Worm (Caenorhabditis elegans) whole organism, mixed stage, embryonic: ENCODE results near the gene sru-18.
A peak's percentile ranks its signal among the peaks of the same experiment; 100 is the strongest.

ENCODE experiments used
- M03D4.4 ChIP-seq: sonication (generic microtip); optimal IDR thresholded peaks from 2 replicates; lab custom pipeline; 2017; ENCODE audit warnings: mild to moderate bottlenecking, missing genetic modification characterization, missing compliant biosample characterization
- bed-3 ChIP-seq: fragments of 200-800 bp; sonication (Bioruptor generic); optimal IDR thresholded peaks from 3 replicates; lab custom pipeline; 2018; ENCODE audit warnings: mild to moderate bottlenecking, missing genetic modification characterization, moderate library complexity, missing compliant biosample characterization
- blmp-1 ChIP-seq: fragments of 150-350 bp; optimal IDR thresholded peaks from 2 replicates; lab custom pipeline; 2014; ENCODE audit warnings: missing biosample characterization, missing genetic modification characterization
- ceh-39 ChIP-seq: fragments of 150-350 bp; optimal IDR thresholded peaks from 2 replicates; lab custom pipeline; 2014; ENCODE audit warnings: missing biosample characterization, missing genetic modification characterization
- ceh-43 ChIP-seq: fragments of 200-800 bp; sonication (Bioruptor generic); optimal IDR thresholded peaks from 2 replicates; lab custom pipeline; 2018; ENCODE audit warnings: mild to moderate bottlenecking, missing genetic modification characterization, moderate library complexity, missing compliant biosample characterization
- ceh-83 ChIP-seq: fragments of 200-800 bp; sonication (Bioruptor generic); optimal IDR thresholded peaks from 2 replicates; lab custom pipeline; 2018; ENCODE audit warnings: mild to moderate bottlenecking, missing genetic modification characterization, missing compliant biosample characterization
- ces-1 ChIP-seq: fragments of 150-350 bp; optimal IDR thresholded peaks from 2 replicates; lab custom pipeline; 2014; ENCODE audit warnings: missing biosample characterization, missing genetic modification reagents, missing genetic modification characterization
- cnd-1 ChIP-seq: fragments of 200-800 bp; sonication (Bioruptor generic); optimal IDR thresholded peaks from 2 replicates; lab custom pipeline; 2018; ENCODE audit warnings: mild to moderate bottlenecking, missing genetic modification characterization, missing compliant biosample characterization
- elt-3 ChIP-seq: fragments of 150-350 bp; optimal IDR thresholded peaks from 2 replicates; lab custom pipeline; 2014; ENCODE audit warnings: missing biosample characterization, missing genetic modification characterization
- flh-1 ChIP-seq: fragments of 200-800 bp; sonication (Bioruptor generic); optimal IDR thresholded peaks from 2 replicates; lab custom pipeline; 2018; ENCODE audit warnings: mild to moderate bottlenecking, missing genetic modification characterization, moderate library complexity, missing compliant biosample characterization
- ham-2 ChIP-seq: fragments of 200-800 bp; sonication (Bioruptor generic); optimal IDR thresholded peaks from 2 replicates; lab custom pipeline; 2018; ENCODE audit warnings: mild to moderate bottlenecking, missing genetic modification characterization, missing compliant biosample characterization
- hlh-1 ChIP-seq: fragments of 150-350 bp; optimal IDR thresholded peaks from 2 replicates; lab custom pipeline; 2014; ENCODE audit warnings: missing biosample characterization, missing genetic modification reagents, missing genetic modification characterization
- lin-13 ChIP-seq: fragments of 150-350 bp; optimal IDR thresholded peaks from 2 replicates; lab custom pipeline; 2014; ENCODE audit warnings: missing biosample characterization, missing genetic modification characterization
- lin-32 ChIP-seq: fragments of 200-800 bp; sonication (Bioruptor generic); optimal IDR thresholded peaks from 2 replicates; lab custom pipeline; 2018; ENCODE audit warnings: mild to moderate bottlenecking, missing genetic modification characterization, missing compliant biosample characterization
- lsy-2 ChIP-seq: fragments of 150-350 bp; optimal IDR thresholded peaks from 2 replicates; lab custom pipeline; 2014; ENCODE audit warnings: missing biosample characterization, missing genetic modification characterization
- mab-5 ChIP-seq: fragments of 150-350 bp; optimal IDR thresholded peaks from 2 replicates; lab custom pipeline; 2014; ENCODE audit warnings: missing biosample characterization, missing genetic modification characterization
- mep-1 ChIP-seq: fragments of 150-350 bp; optimal IDR thresholded peaks from 2 replicates; lab custom pipeline; 2017; ENCODE audit warnings: missing biosample characterization, missing genetic modification reagents, missing genetic modification characterization, inconsistent platforms
- mls-2 ChIP-seq: sonication (generic microtip); optimal IDR thresholded peaks from 2 replicates; lab custom pipeline; 2016; ENCODE audit warnings: mild to moderate bottlenecking, missing genetic modification characterization, moderate library complexity, missing compliant biosample characterization
- nhr-12 ChIP-seq: fragments of 150-350 bp; optimal IDR thresholded peaks from 2 replicates; lab custom pipeline; 2014; ENCODE audit warnings: missing biosample characterization, missing genetic modification characterization
- nhr-2 ChIP-seq: fragments of 150-350 bp; optimal IDR thresholded peaks from 2 replicates; lab custom pipeline; 2014; ENCODE audit warnings: missing biosample characterization, missing genetic modification characterization
- nhr-237 ChIP-seq: fragments of 150-350 bp; optimal IDR thresholded peaks from 2 replicates; lab custom pipeline; 2014; ENCODE audit warnings: missing biosample characterization, missing genetic modification characterization
- nhr-28 ChIP-seq: fragments of 150-350 bp; optimal IDR thresholded peaks from 2 replicates; lab custom pipeline; 2014; ENCODE audit warnings: missing biosample characterization, missing genetic modification characterization
- nhr-76 ChIP-seq: sonication (generic microtip); optimal IDR thresholded peaks from 2 replicates; lab custom pipeline; 2017; ENCODE audit warnings: missing biosample characterization, missing genetic modification characterization
- pha-4 ChIP-seq: fragments of 150-350 bp; optimal IDR thresholded peaks from 2 replicates; lab custom pipeline; 2018; ENCODE audit warnings: missing biosample characterization, missing genetic modification reagents, missing genetic modification characterization
- sem-2 ChIP-seq: fragments of 200-800 bp; sonication (Bioruptor generic); optimal IDR thresholded peaks from 2 replicates; lab custom pipeline; 2018; ENCODE audit warnings: mild to moderate bottlenecking, missing genetic modification characterization, missing compliant biosample characterization
- snpc-4 ChIP-seq: fragments of 150-350 bp; optimal IDR thresholded peaks from 2 replicates; lab custom pipeline; 2014; ENCODE audit warnings: missing biosample characterization, missing genetic modification characterization
- sptf-1 ChIP-seq: sonication (generic microtip); optimal IDR thresholded peaks from 2 replicates; lab custom pipeline; 2017; ENCODE audit warnings: mild to moderate bottlenecking, missing genetic modification characterization, moderate library complexity, missing compliant biosample characterization
- tbx-8 ChIP-seq: fragments of 200-800 bp; sonication (Bioruptor generic); optimal IDR thresholded peaks from 2 replicates; lab custom pipeline; 2018; ENCODE audit warnings: mild to moderate bottlenecking, missing genetic modification characterization, moderate library complexity, missing compliant biosample characterization
- unc-120 ChIP-seq: sonication (generic microtip); optimal IDR thresholded peaks from 2 replicates; lab custom pipeline; 2017; ENCODE audit warnings: missing genetic modification characterization, missing compliant biosample characterization; ENCODE audit not compliant: poor library complexity, severe bottlenecking
- unc-62 ChIP-seq: fragments of 150-350 bp; optimal IDR thresholded peaks from 2 replicates; lab custom pipeline; 2014; ENCODE audit warnings: missing biosample characterization, missing genetic modification reagents, missing genetic modification characterization
- zip-8 ChIP-seq: fragments of 150-350 bp; optimal IDR thresholded peaks from 2 replicates; lab custom pipeline; 2014; ENCODE audit warnings: missing biosample characterization, missing genetic modification characterization
- ztf-11 ChIP-seq: fragments of 150-350 bp; optimal IDR thresholded peaks from 2 replicates; lab custom pipeline; 2014; ENCODE audit warnings: missing biosample characterization, missing genetic modification characterization

sru-18 gene

ce11 chrIV:12525409-12525808, 23.4 kb downstream of the sru-18 start, which contains the start of gene eak-4:
TSS of gene eak-4 (minus strand) at chrIV:12525509.
- no peak for TF ChIP-seq nhr-237
- no peak for TF ChIP-seq blmp-1
- no peak for TF ChIP-seq nhr-2 (tag; lab: Kevin White, UChicago)
- TF ChIP-seq unc-62, result no peak
- no peak for TF ChIP-seq mab-5 (tag; lab: Kevin White, UChicago)
- no peak for TF ChIP-seq ces-1
- TF ChIP-seq lin-13, result no peak
- TF ChIP-seq ztf-11, result no peak
- TF ChIP-seq nhr-28 (tag; lab: Kevin White, UChicago), result no peak
- TF ChIP-seq snpc-4, result no peak
- no peak for TF ChIP-seq pha-4

ce11 chrIV:12527217-12527616, 25.2 kb downstream of the sru-18 start, which contains the start of gene F53B2.8:
TSS of gene F53B2.8 (minus strand) at chrIV:12527396.
- TF ChIP-seq nhr-12 (tag; lab: Kevin White, UChicago) (no peak), tbx-8 (GFP tag; lab: Kevin White, UChicago) (no peak), unc-120 (tag; lab: Kevin White, UChicago) (no peak), lsy-2 (tag; lab: Kevin White, UChicago) (no peak), mep-1 (tag; lab: Kevin White, UChicago) (no peak), unc-62 (no peak), ham-2 (no peak), hlh-1 (no peak)

ce11 chrIV:12531047-12531446, 29.0 kb downstream of the sru-18 start, which contains the start of gene F53B2.5:
TSS of gene F53B2.5 (minus strand) at chrIV:12531147.
- no peak for TF ChIP-seq nhr-76 (tag; lab: Kevin White, UChicago)
- TF ChIP-seq mab-5 (tag; lab: Kevin White, UChicago), result no peak
- no peak for TF ChIP-seq tbx-8 (GFP tag; lab: Kevin White, UChicago)
- no peak for TF ChIP-seq ceh-43 (GFP tag; lab: Kevin White, UChicago)
- TF ChIP-seq lin-32 (GFP tag; lab: Kevin White, UChicago), result no peak
- no peak for TF ChIP-seq snpc-4
- no peak for TF ChIP-seq lsy-2 (tag; lab: Kevin White, UChicago)
- TF ChIP-seq mls-2 (tag; lab: Kevin White, UChicago), result no peak
- no peak for TF ChIP-seq mep-1 (tag; lab: Kevin White, UChicago)
- TF ChIP-seq ceh-39 (tag; lab: Kevin White, UChicago), result no peak
- no peak for TF ChIP-seq ceh-83 (GFP tag; lab: Kevin White, UChicago)
- no peak for TF ChIP-seq nhr-2 (tag; lab: Kevin White, UChicago)
- TF ChIP-seq zip-8 (tag; lab: Kevin White, UChicago), result no peak

ce11 chrIV:12531464-12531863, 29.4 kb downstream of the sru-18 start:
- TF ChIP-seq cnd-1 (no peak), ceh-39 (tag; lab: Kevin White, UChicago) (no peak), ces-1 (no peak)
- TF ChIP-seq, all 35 proteins: peak for 0

- TF ChIP-seq bed-3 (no peak), cnd-1 (peak; percentile 22), snpc-4 (no peak), ham-2 (no peak), sem-2 (GFP tag; lab: Kevin White, UChicago) (no peak), mab-5 (tag; lab: Kevin White, UChicago) (no peak), hlh-1 (no peak), ceh-43 (GFP tag; lab: Kevin White, UChicago) (peak; percentile 64), nhr-237 (no peak), nhr-12 (tag; lab: Kevin White, UChicago) (no peak), sptf-1 (tag; lab: Kevin White, UChicago) (peak; percentile 56), lin-13 (no peak), unc-62 (no peak), lin-32 (GFP tag; lab: Kevin White, UChicago) (no peak), elt-3 (tag; lab: Kevin White, UChicago) (no peak), flh-1 (GFP tag; lab: Kevin White, UChicago) (no peak)
- TF ChIP-seq, all 35 proteins: peak for 3
These were observed 34.3 kb downstream of the sru-18 start for ce11 chrIV:12536358-12536757.

- TF ChIP-seq unc-120 (tag; lab: Kevin White, UChicago) (no peak), cnd-1 (peak; percentile 8), zip-8 (tag; lab: Kevin White, UChicago) (peak; percentile 95), M03D4.4 (no peak), nhr-2 (tag; lab: Kevin White, UChicago) (peak; percentile 88), nhr-237 (no peak), pha-4 (no peak)
- TF ChIP-seq, all 35 proteins: peak for 3
These were observed 35.6 kb downstream of the sru-18 start for ce11 chrIV:12537694-12538093.
